Fruit fly (Drosophila melanogaster): ENCODE results near the gene CG14431.

Gene CG14431

dm6 chrX:6987091-6987490, 79.0 kb downstream of the CG14431 start:
- no peak for TF ChIP-seq rgr (GFP tag; optimal IDR thresholded peaks at IDR 0.05)
- TF ChIP-seq fru (GFP tag; optimal IDR thresholded peaks at IDR 0.05): no peak
- TF ChIP-seq Dif (GFP tag; optimal IDR thresholded peaks at IDR 0.05; ENCODE audit: partially characterized antibody): peak; percentile 33

DNA sequence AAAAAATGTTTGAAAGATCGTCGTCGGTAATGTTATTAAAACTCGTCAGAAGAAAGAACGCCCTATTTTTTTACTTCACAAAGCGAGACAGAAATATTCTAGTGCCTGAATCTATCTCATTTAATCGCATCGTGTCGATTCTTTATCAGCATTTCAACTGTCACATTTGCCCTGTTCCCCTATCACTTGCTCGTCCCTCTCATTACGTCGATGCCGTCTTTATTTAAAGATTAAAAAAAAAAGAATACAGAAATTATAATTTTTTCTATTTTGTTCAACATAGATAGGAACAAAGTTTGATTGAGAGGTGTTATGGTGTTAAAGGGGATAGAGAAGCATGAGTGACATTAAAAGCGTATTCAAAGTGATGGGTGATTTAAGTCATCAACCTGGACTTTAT, 80.0 kb downstream of the CG14431 start:
- no peak for TF ChIP-seq Hr83 (GFP tag; optimal IDR thresholded peaks at IDR 0.05; ENCODE audit: poor library complexity, severe bottlenecking)
- TF ChIP-seq usp (GFP tag; optimal IDR thresholded peaks at IDR 0.05): no peak
- TF ChIP-seq Dfd (GFP tag; optimal IDR thresholded peaks at IDR 0.05): no peak
- TF ChIP-seq N (GFP tag; optimal IDR thresholded peaks at IDR 0.05): no peak
- TF ChIP-seq Jra (GFP tag; optimal IDR thresholded peaks at IDR 0.05): no peak
- no peak for TF ChIP-seq lola (GFP tag; optimal IDR thresholded peaks at IDR 0.05)
- no peak for TF ChIP-seq tai (GFP tag; optimal IDR thresholded peaks at IDR 0.05)
- TF ChIP-seq psq (GFP tag; optimal IDR thresholded peaks at IDR 0.05): no peak
- TF ChIP-seq sv (GFP tag; optimal IDR thresholded peaks at IDR 0.05): no peak
- TF ChIP-seq Sp1 (GFP tag; optimal IDR thresholded peaks at IDR 0.05): no peak
- no peak for TF ChIP-seq ey (GFP tag; optimal IDR thresholded peaks at IDR 0.05)
- TF ChIP-seq Abd-B (GFP tag; optimal IDR thresholded peaks at IDR 0.05): no peak
- no peak for TF ChIP-seq CG32264 (GFP tag; optimal IDR thresholded peaks at IDR 0.05)
- TF ChIP-seq foxo (GFP tag; optimal IDR thresholded peaks at IDR 0.05): no peak

- TF ChIP-seq psq (GFP tag; optimal IDR thresholded peaks at IDR 0.05) (peak; percentile 60), GATAd (GFP tag; optimal IDR thresholded peaks at IDR 0.05) (no peak), usp (GFP tag; optimal IDR thresholded peaks at IDR 0.05) (no peak), ey (GFP tag; optimal IDR thresholded peaks at IDR 0.05) (no peak), dl (GFP tag; optimal IDR thresholded peaks at IDR 0.05; ENCODE audit: insufficient read depth in 1 of 2, partially characterized antibody in 2 of 2) (peak; percentile 24 to 38)
Measured at dm6 chrX:6988632-6989338, 80.7 kb downstream of the CG14431 start.

- TF ChIP-seq N (GFP tag; optimal IDR thresholded peaks at IDR 0.05): no peak
- no peak for TF ChIP-seq Sp1 (GFP tag; optimal IDR thresholded peaks at IDR 0.05)
- TF ChIP-seq OdsH (GFP tag; optimal IDR thresholded peaks at IDR 0.05): no peak
- peak; percentile 57 for TF ChIP-seq h (GFP tag; optimal IDR thresholded peaks at IDR 0.05)
- no peak for TF ChIP-seq Jra (GFP tag; optimal IDR thresholded peaks at IDR 0.05)
- no peak for TF ChIP-seq GATAd (GFP tag; optimal IDR thresholded peaks at IDR 0.05)
- TF ChIP-seq rgr (GFP tag; optimal IDR thresholded peaks at IDR 0.05): peak; percentile 24
- TF ChIP-seq foxo (GFP tag; optimal IDR thresholded peaks at IDR 0.05): peak in 1 of 2 experiments; percentile 53
- TF ChIP-seq dmrt93B (GFP tag; optimal IDR thresholded peaks at IDR 0.05): peak; percentile 1
- peak; percentile 51 for TF ChIP-seq woc (GFP tag; optimal IDR thresholded peaks at IDR 0.05)
- no peak for TF ChIP-seq Myc (optimal IDR thresholded peaks at IDR 0.05)
- no peak for TF ChIP-seq br (GFP tag; optimal IDR thresholded peaks at IDR 0.05)
- TF ChIP-seq jim (GFP tag; optimal IDR thresholded peaks at IDR 0.05): no peak
- no peak for TF ChIP-seq Dfd (GFP tag; optimal IDR thresholded peaks at IDR 0.05)
- TF ChIP-seq CrebA (GFP tag; optimal IDR thresholded peaks at IDR 0.05; ENCODE audit: borderline replicate concordance): no peak
- TF ChIP-seq CG9705 (GFP tag; optimal IDR thresholded peaks at IDR 0.05): no peak
- TF ChIP-seq Hnf4 (GFP tag; optimal IDR thresholded peaks at IDR 0.05): peak; percentile 18
- peak; percentile 44 for TF ChIP-seq fru (GFP tag; optimal IDR thresholded peaks at IDR 0.05)
- TF ChIP-seq ey (GFP tag; optimal IDR thresholded peaks at IDR 0.05): peak; percentile 22
- no peak for TF ChIP-seq CG32264 (GFP tag; optimal IDR thresholded peaks at IDR 0.05)
- no peak for TF ChIP-seq Rel (GFP tag; optimal IDR thresholded peaks at IDR 0.05)
- TF ChIP-seq Rel (tag; optimal IDR thresholded peaks at IDR 0.05): peak; percentile 1
Measured at dm6 chrX:6990105-6990504, 82.0 kb downstream of the CG14431 start.

dm6 chrX:6991286-6991685, 83.2 kb downstream of the CG14431 start, which contains the start of gene ogre:
ogre (minus strand) TSS chrX:6991318.
- TF ChIP-seq tai (GFP tag; optimal IDR thresholded peaks at IDR 0.05) (no peak), woc (GFP tag; optimal IDR thresholded peaks at IDR 0.05) (no peak), N (GFP tag; optimal IDR thresholded peaks at IDR 0.05) (no peak), sage (GFP tag; optimal IDR thresholded peaks at IDR 0.05) (no peak), Dfd (GFP tag; optimal IDR thresholded peaks at IDR 0.05) (no peak), Dif (GFP tag; optimal IDR thresholded peaks at IDR 0.05; ENCODE audit: partially characterized antibody) (peak; percentile 45), dl (GFP tag; optimal IDR thresholded peaks at IDR 0.05; ENCODE audit: insufficient read depth in 1 of 2, partially characterized antibody in 2 of 2) (no peak), Vsx2 (GFP tag; optimal IDR thresholded peaks at IDR 0.05; ENCODE audit: partially characterized antibody) (peak; percentile 43), fru (GFP tag; optimal IDR thresholded peaks at IDR 0.05) (no peak), foxo (GFP tag; optimal IDR thresholded peaks at IDR 0.05) (no peak), jim (GFP tag; optimal IDR thresholded peaks at IDR 0.05) (no peak), CrebA (GFP tag; optimal IDR thresholded peaks at IDR 0.05; ENCODE audit: borderline replicate concordance) (no peak), rgr (GFP tag; optimal IDR thresholded peaks at IDR 0.05) (no peak)
